Worm (Caenorhabditis elegans): ENCODE measurements around the gene C36B7.3.

The C36B7.3 gene

ce11 chrX:7116896-7117295, 15.3 kb downstream of the C36B7.3 start, which contains the start of gene hen-1:
TSS of gene hen-1 (minus strand) at chrX:7116996.
- TF ChIP-seq tra-4 (tag; optimal IDR thresholded peaks at IDR 0.05) = no peak
- TF ChIP-seq ets-7 (tag; optimal IDR thresholded peaks at IDR 0.05) = no peak
- no peak for TF ChIP-seq pes-1 (GFP tag; IDR thresholded peaks at IDR 0.05)
- no peak for TF ChIP-seq ceh-13 (GFP tag; optimal IDR thresholded peaks at IDR 0.05)
- no peak for TF ChIP-seq F13C5.2 (tag; optimal IDR thresholded peaks at IDR 0.05)

DNA sequence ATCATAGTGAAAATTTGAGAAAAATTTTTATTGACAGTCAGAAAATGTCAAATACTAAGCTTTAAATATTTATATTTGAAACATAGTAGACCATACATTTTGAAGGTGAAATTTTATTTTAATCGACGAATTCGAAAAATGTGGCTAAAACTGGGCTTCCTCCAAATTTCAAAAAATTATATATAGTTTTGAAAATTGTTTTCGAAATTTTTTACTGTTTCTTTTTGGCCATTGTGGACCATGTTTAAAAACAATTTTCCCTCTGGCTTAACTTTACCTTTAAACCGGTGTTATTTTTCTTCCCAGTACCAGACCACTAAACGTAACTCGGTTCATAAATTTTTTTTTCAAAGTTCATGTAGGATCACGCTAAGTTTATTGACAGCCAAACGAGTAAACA, 21.1 kb downstream of the C36B7.3 start:
- TF ChIP-seq ceh-36 (tag; optimal IDR thresholded peaks at IDR 0.05) = no peak
- no peak for TF ChIP-seq ets-7 (tag; optimal IDR thresholded peaks at IDR 0.05)
- no peak for TF ChIP-seq aly-1 (tag; optimal IDR thresholded peaks at IDR 0.05)
- TF ChIP-seq scrt-1 (GFP tag; IDR thresholded peaks at IDR 0.05) = no peak
- no peak for TF ChIP-seq ceh-13 (GFP tag; optimal IDR thresholded peaks at IDR 0.05)
- TF ChIP-seq tbx-37 (GFP tag; conservative IDR thresholded peaks at IDR 0.05) = no peak
- TF ChIP-seq flt-1 (GFP tag; IDR thresholded peaks at IDR 0.05) = no peak
- TF ChIP-seq tbx-11 (GFP tag; IDR thresholded peaks at IDR 0.05) = no peak

- TF ChIP-seq tra-4 (tag; optimal IDR thresholded peaks at IDR 0.05) = no peak
- no peak for TF ChIP-seq hmg-4 (GFP tag; optimal IDR thresholded peaks at IDR 0.05)
- no peak for TF ChIP-seq B0310.2 (tag; optimal IDR thresholded peaks at IDR 0.05)
- no peak for TF ChIP-seq ets-7 (tag; optimal IDR thresholded peaks at IDR 0.05)
- no peak for TF ChIP-seq tbx-37 (GFP tag; conservative IDR thresholded peaks at IDR 0.05)
- no peak for TF ChIP-seq ceh-36 (tag; optimal IDR thresholded peaks at IDR 0.05)
These were observed 22.5 kb downstream of the C36B7.3 start for ce11 chrX:7124044-7124443.

ce11 chrX:7125178-7125577, 23.6 kb downstream of the C36B7.3 start:
- TF ChIP-seq B0310.2 (tag; optimal IDR thresholded peaks at IDR 0.05) = no peak
- no peak for TF ChIP-seq scrt-1 (GFP tag; IDR thresholded peaks at IDR 0.05)
- TF ChIP-seq hmg-4 (GFP tag; optimal IDR thresholded peaks at IDR 0.05) = no peak
- TF ChIP-seq pes-1 (GFP tag; IDR thresholded peaks at IDR 0.05) = no peak
- no peak for TF ChIP-seq ama-1 (optimal IDR thresholded peaks at IDR 0.05)
- no peak for TF ChIP-seq F13C5.2 (tag; optimal IDR thresholded peaks at IDR 0.05)
- no peak for TF ChIP-seq ceh-36 (tag; optimal IDR thresholded peaks at IDR 0.05)
- TF ChIP-seq ets-7 (tag; optimal IDR thresholded peaks at IDR 0.05) = no peak
- TF ChIP-seq hnd-1 (tag; optimal IDR thresholded peaks at IDR 0.05) = no peak

DNA sequence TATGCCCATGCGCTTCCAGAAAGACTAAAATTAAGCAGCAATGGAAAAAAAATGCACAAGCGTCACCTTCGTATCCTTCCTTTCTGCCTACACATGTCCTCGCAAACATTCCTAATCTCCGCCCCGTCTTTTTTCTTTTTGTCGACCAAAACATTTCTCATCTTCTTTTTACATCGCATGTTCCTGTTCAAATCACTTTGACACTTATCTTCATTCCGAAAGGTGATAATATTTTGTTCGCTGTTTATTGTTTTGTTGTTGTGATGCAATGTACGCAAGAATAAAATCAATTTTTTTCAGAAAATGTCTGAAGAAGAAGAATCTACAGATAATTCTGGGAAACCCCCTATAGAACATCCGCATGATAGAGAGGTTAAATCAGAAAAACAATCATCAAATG, 24.8 kb downstream of the C36B7.3 start, which contains the start of gene ist-1:
Gene ist-1, plus strand, starts transcription at position 301 of the 400 bp plus-strand sequence.
- TF ChIP-seq B0310.2 (tag; optimal IDR thresholded peaks at IDR 0.05) (no peak), ets-7 (tag; optimal IDR thresholded peaks at IDR 0.05) (no peak), tbx-11 (GFP tag; IDR thresholded peaks at IDR 0.05) (no peak), ama-1 (optimal IDR thresholded peaks at IDR 0.05) (no peak), tra-4 (tag; optimal IDR thresholded peaks at IDR 0.05) (no peak), ceh-36 (tag; optimal IDR thresholded peaks at IDR 0.05) (no peak), scrt-1 (GFP tag; IDR thresholded peaks at IDR 0.05) (no peak), tbx-37 (GFP tag; conservative IDR thresholded peaks at IDR 0.05) (no peak), pes-1 (GFP tag; IDR thresholded peaks at IDR 0.05) (no peak), hnd-1 (tag; optimal IDR thresholded peaks at IDR 0.05) (no peak), ceh-13 (GFP tag; optimal IDR thresholded peaks at IDR 0.05) (no peak), flt-1 (GFP tag; IDR thresholded peaks at IDR 0.05) (no peak), sea-1 (GFP tag; conservative IDR thresholded peaks at IDR 0.05) (no peak), aly-1 (tag; optimal IDR thresholded peaks at IDR 0.05) (no peak), hmbx-1 (tag; optimal IDR thresholded peaks at IDR 0.05) (no peak), F13C5.2 (tag; optimal IDR thresholded peaks at IDR 0.05) (no peak), hmg-4 (GFP tag; optimal IDR thresholded peaks at IDR 0.05) (no peak)

- TF ChIP-seq ets-7 (tag; optimal IDR thresholded peaks at IDR 0.05) (no peak), F13C5.2 (tag; optimal IDR thresholded peaks at IDR 0.05) (no peak)
These were observed 27.0 kb downstream of the C36B7.3 start for ce11 chrX:7128615-7129014.

- TF ChIP-seq aly-1 (tag; optimal IDR thresholded peaks at IDR 0.05) = no peak
- no peak for TF ChIP-seq scrt-1 (GFP tag; IDR thresholded peaks at IDR 0.05)
- no peak for TF ChIP-seq B0310.2 (tag; optimal IDR thresholded peaks at IDR 0.05)
- TF ChIP-seq hmbx-1 (tag; optimal IDR thresholded peaks at IDR 0.05) = no peak
- TF ChIP-seq pes-1 (GFP tag; IDR thresholded peaks at IDR 0.05) = no peak
- no peak for TF ChIP-seq tbx-11 (GFP tag; IDR thresholded peaks at IDR 0.05)
- TF ChIP-seq hmg-4 (GFP tag; optimal IDR thresholded peaks at IDR 0.05) = no peak
- no peak for TF ChIP-seq F13C5.2 (tag; optimal IDR thresholded peaks at IDR 0.05)
- no peak for TF ChIP-seq sea-1 (GFP tag; conservative IDR thresholded peaks at IDR 0.05)
- TF ChIP-seq tra-4 (tag; optimal IDR thresholded peaks at IDR 0.05) = no peak
- no peak for TF ChIP-seq ceh-13 (GFP tag; optimal IDR thresholded peaks at IDR 0.05)
- TF ChIP-seq flt-1 (GFP tag; IDR thresholded peaks at IDR 0.05) = no peak
- TF ChIP-seq ama-1 (optimal IDR thresholded peaks at IDR 0.05) = no peak
- TF ChIP-seq ets-7 (tag; optimal IDR thresholded peaks at IDR 0.05) = no peak
These were observed 27.9 kb downstream of the C36B7.3 start for ce11 chrX:7129460-7129859.

DNA sequence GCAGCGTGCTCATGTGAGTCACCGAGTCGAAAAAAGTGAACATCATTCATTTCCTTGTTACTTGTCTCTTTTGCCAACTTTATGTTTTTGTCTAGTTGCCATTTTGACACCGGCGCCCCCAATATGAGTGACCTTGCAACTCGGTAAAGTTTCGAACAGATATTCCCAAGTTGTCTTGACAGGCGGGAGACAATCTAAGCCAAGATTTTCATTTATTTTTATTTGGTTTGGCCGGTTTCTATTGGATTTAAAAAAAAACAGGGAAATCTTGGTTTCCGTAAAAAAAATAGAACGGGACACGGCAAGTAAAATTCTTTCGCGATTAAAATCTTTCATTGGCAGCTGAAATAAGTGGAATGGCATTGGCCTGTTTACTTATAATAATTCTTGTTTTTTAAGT, 29.6 kb downstream of the C36B7.3 start:
- TF ChIP-seq flt-1 (GFP tag; IDR thresholded peaks at IDR 0.05) = no peak
- no peak for TF ChIP-seq scrt-1 (GFP tag; IDR thresholded peaks at IDR 0.05)
- TF ChIP-seq tbx-37 (GFP tag; conservative IDR thresholded peaks at IDR 0.05) = no peak
- no peak for TF ChIP-seq pes-1 (GFP tag; IDR thresholded peaks at IDR 0.05)
- no peak for TF ChIP-seq ceh-36 (tag; optimal IDR thresholded peaks at IDR 0.05)
- no peak for TF ChIP-seq hmbx-1 (tag; optimal IDR thresholded peaks at IDR 0.05)
- no peak for TF ChIP-seq F13C5.2 (tag; optimal IDR thresholded peaks at IDR 0.05)
- TF ChIP-seq tra-4 (tag; optimal IDR thresholded peaks at IDR 0.05) = no peak
- no peak for TF ChIP-seq ets-7 (tag; optimal IDR thresholded peaks at IDR 0.05)
- TF ChIP-seq aly-1 (tag; optimal IDR thresholded peaks at IDR 0.05) = no peak
- no peak for TF ChIP-seq ceh-13 (GFP tag; optimal IDR thresholded peaks at IDR 0.05)
- no peak for TF ChIP-seq tbx-11 (GFP tag; IDR thresholded peaks at IDR 0.05)
- TF ChIP-seq B0310.2 (tag; optimal IDR thresholded peaks at IDR 0.05) = no peak
- no peak for TF ChIP-seq hnd-1 (tag; optimal IDR thresholded peaks at IDR 0.05)
- TF ChIP-seq hmg-4 (GFP tag; optimal IDR thresholded peaks at IDR 0.05) = no peak
- TF ChIP-seq ama-1 (optimal IDR thresholded peaks at IDR 0.05) = no peak
- TF ChIP-seq sea-1 (GFP tag; conservative IDR thresholded peaks at IDR 0.05) = no peak
